Worm (Caenorhabditis elegans): ENCODE measurements around the gene ldb-1.
A peak's percentile ranks its signal among the peaks of the same experiment; 100 is the strongest.

Gene ldb-1

DNA sequence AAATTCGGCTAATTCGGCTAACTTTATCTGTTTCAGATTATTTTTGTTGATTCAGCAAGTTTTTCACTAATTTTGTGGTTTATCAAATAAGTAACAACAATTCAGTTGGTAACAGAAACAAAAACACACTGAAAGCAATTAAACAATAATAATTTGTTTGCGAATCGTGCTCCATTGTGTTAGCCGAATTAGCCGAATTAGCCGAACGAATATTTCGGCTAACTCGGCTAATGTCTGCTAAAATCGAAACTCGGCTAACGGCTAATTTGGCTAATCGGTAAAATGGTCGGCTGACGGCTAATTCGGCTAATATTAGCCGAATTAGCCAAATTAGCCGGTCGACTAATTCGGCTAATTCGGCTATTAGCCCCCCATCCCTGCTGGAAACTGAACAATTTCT is 25.0 kb upstream of the ldb-1 start:
- TF ChIP-seq ceh-9 (tag; optimal IDR thresholded peaks at IDR 0.05), result no peak
- TF ChIP-seq elt-3 (tag; optimal IDR thresholded peaks at IDR 0.05), result no peak
- TF ChIP-seq ceh-28 (tag; optimal IDR thresholded peaks at IDR 0.05), result no peak
- no peak for TF ChIP-seq lin-39 (tag; optimal IDR thresholded peaks at IDR 0.05)
- TF ChIP-seq egl-5 (tag; optimal IDR thresholded peaks at IDR 0.05), result no peak
- no peak for TF ChIP-seq jun-1 (tag; optimal IDR thresholded peaks at IDR 0.05)
- TF ChIP-seq nhr-12 (tag; optimal IDR thresholded peaks at IDR 0.05), result no peak
- TF ChIP-seq ztf-11 (tag; optimal IDR thresholded peaks at IDR 0.05), result no peak
- TF ChIP-seq skn-1 (tag; optimal IDR thresholded peaks at IDR 0.05), result no peak
- no peak for TF ChIP-seq mdl-1 (tag; optimal IDR thresholded peaks at IDR 0.05)
- TF ChIP-seq nhr-11 (tag; optimal IDR thresholded peaks at IDR 0.05), result no peak
- TF ChIP-seq hmg-11 (tag; optimal IDR thresholded peaks at IDR 0.05), result no peak
- no peak for TF ChIP-seq nfya-1 (tag; optimal IDR thresholded peaks at IDR 0.05; ENCODE audit: insufficient read depth)

DNA sequence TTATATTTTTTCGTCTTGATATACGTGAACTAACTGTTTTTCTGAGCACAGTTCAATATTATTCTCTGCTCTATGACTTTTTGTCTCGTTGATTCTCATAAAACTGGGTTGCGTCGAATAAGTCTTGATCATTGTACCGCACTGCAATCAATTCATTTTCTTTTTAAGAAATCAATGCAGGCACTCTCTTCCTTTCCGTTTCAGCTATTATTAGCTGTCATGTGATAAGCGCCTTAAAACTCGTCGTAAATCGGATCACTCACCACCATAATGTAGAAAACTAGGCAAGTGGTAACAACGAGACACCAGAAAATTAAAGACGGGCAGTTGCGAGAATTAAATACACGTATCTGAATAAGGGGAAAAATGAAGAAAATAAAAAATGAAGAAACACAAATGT is 21.3 kb upstream of the ldb-1 start:
- TF ChIP-seq pqm-1 (tag; optimal IDR thresholded peaks at IDR 0.05), result peak; percentile 50
- TF ChIP-seq daf-12 (tag; optimal IDR thresholded peaks at IDR 0.05), result no peak
- TF ChIP-seq elt-2 (tag; optimal IDR thresholded peaks at IDR 0.05), result peak; percentile 58

- peak; percentile 6 for TF ChIP-seq jun-1 (tag; optimal IDR thresholded peaks at IDR 0.05)
- TF ChIP-seq nfya-1 (tag; optimal IDR thresholded peaks at IDR 0.05; ENCODE audit: insufficient read depth), result peak; percentile 16
- no peak for TF ChIP-seq fos-1 (tag; optimal IDR thresholded peaks at IDR 0.05)
- no peak for TF ChIP-seq daf-12 (tag; optimal IDR thresholded peaks at IDR 0.05)
- no peak for TF ChIP-seq elt-3 (tag; optimal IDR thresholded peaks at IDR 0.05)
- peak; percentile 90 for TF ChIP-seq elt-2 (tag; optimal IDR thresholded peaks at IDR 0.05)
- no peak for TF ChIP-seq nhr-11 (tag; optimal IDR thresholded peaks at IDR 0.05)
- TF ChIP-seq pqm-1 (tag; optimal IDR thresholded peaks at IDR 0.05), result peak; percentile 84
- TF ChIP-seq nhr-25 (tag; optimal IDR thresholded peaks at IDR 0.05), result no peak
- TF ChIP-seq egl-27 (tag; optimal IDR thresholded peaks at IDR 0.05), result no peak
- no peak for TF ChIP-seq elt-1 (tag; optimal IDR thresholded peaks at IDR 0.05)
- TF ChIP-seq zag-1 (tag; optimal IDR thresholded peaks at IDR 0.05), result no peak
These were observed 20.7 kb upstream of the ldb-1 start, which contains the start of gene del-5 for ce11 chrX:11008052-11008451. Gene del-5, minus strand, starts transcription at chrX:11008181.

ce11 chrX:11008954-11009353 is 19.8 kb upstream of the ldb-1 start, which contains the start of gene ttr-31:
Gene ttr-31, minus strand, starts transcription at chrX:11009054.
- no peak for TF ChIP-seq nhr-77 (tag; optimal IDR thresholded peaks at IDR 0.05)
- no peak for TF ChIP-seq elt-2 (tag; optimal IDR thresholded peaks at IDR 0.05)
- no peak for TF ChIP-seq nhr-23 (tag; optimal IDR thresholded peaks at IDR 0.05)
- no peak for TF ChIP-seq skn-1 (tag; optimal IDR thresholded peaks at IDR 0.05)
- no peak for TF ChIP-seq nhr-67 (tag; optimal IDR thresholded peaks at IDR 0.05)
- TF ChIP-seq fkh-2 (tag; optimal IDR thresholded peaks at IDR 0.05), result no peak
- no peak for TF ChIP-seq sea-2 (GFP tag; optimal IDR thresholded peaks at IDR 0.05)
- TF ChIP-seq lin-15B (tag; optimal IDR thresholded peaks at IDR 0.05), result no peak
- no peak for TF ChIP-seq fos-1 (tag; optimal IDR thresholded peaks at IDR 0.05)
- TF ChIP-seq fkh-10 (GFP tag; optimal IDR thresholded peaks at IDR 0.05), result no peak
- TF ChIP-seq jun-1 (tag; optimal IDR thresholded peaks at IDR 0.05), result no peak
- TF ChIP-seq ztf-11 (tag; optimal IDR thresholded peaks at IDR 0.05), result no peak
- TF ChIP-seq elt-3 (tag; optimal IDR thresholded peaks at IDR 0.05), result no peak
- no peak for TF ChIP-seq R02D3.7 (tag; optimal IDR thresholded peaks at IDR 0.05)

DNA sequence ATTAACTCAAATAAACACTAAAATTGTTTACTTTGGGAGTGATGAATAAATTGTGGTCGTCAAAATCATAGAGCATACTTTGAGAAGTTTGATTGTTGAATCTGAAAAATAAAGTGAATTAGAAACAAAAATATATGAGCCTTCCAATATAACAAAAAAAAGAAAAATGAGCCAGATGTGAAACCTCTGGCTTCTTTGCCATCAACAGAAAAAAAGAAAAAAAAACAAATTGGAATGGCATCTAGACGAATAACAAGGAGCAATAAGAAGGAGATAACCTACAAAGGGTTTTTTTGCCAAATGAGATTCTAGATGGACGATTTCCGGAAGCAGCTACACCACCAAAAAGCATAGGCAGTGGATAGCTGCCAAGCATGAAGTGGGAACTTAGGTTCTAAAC is 18.2 kb upstream of the ldb-1 start, which contains the start of gene F58A3.4:
F58A3.4 (minus strand) TSS at position 101 of the 400 bp plus-strand sequence.
- TF ChIP-seq pha-4 (tag; optimal IDR thresholded peaks at IDR 0.05) (no peak), egl-27 (tag; optimal IDR thresholded peaks at IDR 0.05) (no peak)

DNA sequence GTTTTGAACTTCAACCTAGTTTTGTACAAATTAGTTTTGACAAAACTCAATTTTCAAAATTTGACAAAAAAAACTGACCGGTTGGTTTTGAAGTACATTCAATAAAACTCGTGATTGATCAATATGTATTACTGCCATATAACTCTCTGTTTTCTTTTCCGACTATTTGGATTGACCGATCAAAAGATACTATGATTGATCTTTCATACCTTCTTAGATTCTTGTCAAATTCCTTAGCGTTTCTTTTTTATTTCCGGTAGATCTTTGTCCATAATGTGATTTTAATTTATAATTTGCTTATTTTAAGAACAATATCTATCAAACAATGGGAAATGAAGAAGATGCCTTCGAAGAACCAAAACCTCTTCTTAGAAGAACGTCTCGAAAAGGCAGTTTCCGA is 16.4 kb upstream of the ldb-1 start, which contains the start of gene F58A3.3:
F58A3.3 (plus strand) TSS at position 301 of the 400 bp plus-strand sequence.
- no peak for TF ChIP-seq elt-2 (tag; optimal IDR thresholded peaks at IDR 0.05)
- no peak for TF ChIP-seq ztf-11 (tag; optimal IDR thresholded peaks at IDR 0.05)
- TF ChIP-seq nhr-28 (tag; optimal IDR thresholded peaks at IDR 0.05), result no peak
- TF ChIP-seq fos-1 (tag; optimal IDR thresholded peaks at IDR 0.05), result no peak
- no peak for TF ChIP-seq tbx-2 (tag; optimal IDR thresholded peaks at IDR 0.05)
- no peak for TF ChIP-seq nhr-43 (tag; optimal IDR thresholded peaks at IDR 0.05; ENCODE audit: poor library complexity, severe bottlenecking)
- no peak for TF ChIP-seq fkh-10 (GFP tag; optimal IDR thresholded peaks at IDR 0.05)
- TF ChIP-seq mdl-1 (tag; optimal IDR thresholded peaks at IDR 0.05), result no peak
- no peak for TF ChIP-seq unc-39 (tag; optimal IDR thresholded peaks at IDR 0.05)
- TF ChIP-seq lin-15B (tag; optimal IDR thresholded peaks at IDR 0.05), result no peak
- TF ChIP-seq ceh-82 (tag; optimal IDR thresholded peaks at IDR 0.05), result no peak
- no peak for TF ChIP-seq hmg-11 (tag; optimal IDR thresholded peaks at IDR 0.05)
- no peak for TF ChIP-seq aly-2 (tag; optimal IDR thresholded peaks at IDR 0.05)
- TF ChIP-seq jun-1 (tag; optimal IDR thresholded peaks at IDR 0.05), result no peak
